Worm (Caenorhabditis elegans) whole organism, L4/young adult: ENCODE results near the gene irld-67.

Source experiments
- W03F9.2 ChIP-seq: fragments of 150-350 bp; optimal IDR thresholded peaks from 2 replicates; lab custom pipeline; 2014; ENCODE audit warnings: missing biosample characterization, missing genetic modification characterization
- dao-5 ChIP-seq: sonication (generic microtip); optimal IDR thresholded peaks from 2 replicates; lab custom pipeline; 2016; ENCODE audit warnings: missing genotype, missing genetic modification characterization, moderate library complexity, missing compliant biosample characterization
- him-1 ChIP-seq: sonication (generic microtip); optimal IDR thresholded peaks from 2 replicates; lab custom pipeline; 2016; ENCODE audit warnings: missing genotype, missing genetic modification reagents, missing genetic modification characterization, missing compliant biosample characterization

ce11 chrII:2923617-2924016 is 10.6 kb downstream of the irld-67 start, which contains the start of gene ZK355.2:
- no peak for TF ChIP-seq him-1 (tag; lab: Kevin White, UChicago)
- TF ChIP-seq W03F9.2 (tag; lab: Kevin White, UChicago): no peak
- TF ChIP-seq dao-5: no peak
